Worm (Caenorhabditis elegans) whole organism, L4 larva: ENCODE measurements around the gene fkb-1.

Source experiments
- F44E2.7 ChIP-seq: fragments of 200-800 bp; sonication (Bioruptor generic); IDR thresholded peaks from 2 replicates; pipeline ENCODE4 v2.1.2; 2022; ENCODE audit warnings: missing genetic modification characterization, missing compliant biosample characterization
- F49E8.2 ChIP-seq: sonication (generic microtip); optimal IDR thresholded peaks from 2 replicates; lab custom pipeline; 2016; ENCODE audit warnings: missing compliant biosample characterization, mild to moderate bottlenecking, missing genetic modification characterization, borderline replicate concordance
- T20F7.1 ChIP-seq: fragments of 200-800 bp; sonication (Bioruptor generic); optimal IDR thresholded peaks from 2 replicates; lab custom pipeline; 2018; ENCODE audit warnings: mild to moderate bottlenecking, missing genetic modification characterization, missing compliant biosample characterization
- Y105C5A.15 ChIP-seq: fragments of 200-800 bp; sonication (Bioruptor generic); IDR thresholded peaks from 2 replicates; pipeline ENCODE4 v1.3.6; 2022; ENCODE audit warnings: missing genetic modification characterization, missing compliant biosample characterization
- Y48G9A.11 ChIP-seq: fragments of 200-800 bp; sonication (Bioruptor generic); IDR thresholded peaks from 2 replicates; pipeline ENCODE4 v1.3.6; 2022; ENCODE audit warnings: missing genetic modification reagents, missing genetic modification characterization, missing compliant biosample characterization
- Y75B8A.6 ChIP-seq: fragments of 200-800 bp; sonication (Bioruptor generic); IDR thresholded peaks from 2 replicates; pipeline ENCODE4 v1.3.6; 2022; ENCODE audit warnings: missing genetic modification reagents, missing genetic modification characterization, missing compliant biosample characterization
- ZK337.2 ChIP-seq: fragments of 200-800 bp; sonication (Bioruptor generic); IDR thresholded peaks from 2 replicates; pipeline ENCODE4 v1.3.6; 2022; ENCODE audit warnings: missing genetic modification reagents, missing genetic modification characterization, missing compliant biosample characterization
- aha-1 ChIP-seq: fragments of 150-350 bp; peaks from one replicate; lab custom pipeline; 2014; ENCODE audit warnings: missing biosample characterization, missing genetic modification characterization
- aly-2 ChIP-seq: sonication (generic microtip); optimal IDR thresholded peaks from 2 replicates; lab custom pipeline; 2018; ENCODE audit warnings: missing biosample characterization, missing genetic modification characterization
- ama-1 ChIP-seq: fragments of 150-350 bp; optimal IDR thresholded peaks from 2 replicates; lab custom pipeline; 2014; ENCODE audit warnings: inconsistent platforms, mixed read lengths
- arid-1 ChIP-seq: fragments of 200-800 bp; sonication (Bioruptor generic); conservative IDR thresholded peaks from 2 replicates; pipeline ENCODE4 v1.3.6; 2022; ENCODE audit warnings: missing genetic modification reagents, missing genetic modification characterization, missing compliant biosample characterization
- ceh-32 ChIP-seq: sonication (generic microtip); optimal IDR thresholded peaks from 2 replicates; lab custom pipeline; 2016; ENCODE audit warnings: mild to moderate bottlenecking, missing genetic modification characterization, missing compliant biosample characterization; ENCODE audit not compliant: poor library complexity
- ceh-62 ChIP-seq: sonication (generic microtip); optimal IDR thresholded peaks from 2 replicates; lab custom pipeline; 2017; ENCODE audit warnings: missing biosample characterization, missing genetic modification characterization
- ctbp-1 ChIP-seq: fragments of 200-800 bp; sonication (Bioruptor generic); IDR thresholded peaks from 2 replicates; pipeline ENCODE4 v1.3.6; 2022; ENCODE audit warnings: missing genetic modification reagents, missing genetic modification characterization, missing compliant biosample characterization
- daf-8 ChIP-seq: fragments of 200-800 bp; sonication (Bioruptor generic); IDR thresholded peaks from 2 replicates; pipeline ENCODE4 v1.3.6; 2022; ENCODE audit warnings: missing genetic modification characterization, missing compliant biosample characterization
- dmd-6 ChIP-seq: fragments of 200-800 bp; sonication (Bioruptor generic); IDR thresholded peaks from 2 replicates; pipeline ENCODE4 v1.3.6; 2022; ENCODE audit warnings: missing genetic modification reagents, missing genetic modification characterization, missing compliant biosample characterization
- dmd-9 ChIP-seq: fragments of 200-800 bp; sonication (Bioruptor generic); IDR thresholded peaks from 2 replicates; pipeline ENCODE4 v1.3.6; 2022; ENCODE audit warnings: missing genetic modification reagents, missing genetic modification characterization, missing compliant biosample characterization
- dpl-1 ChIP-seq: fragments of 150-350 bp; optimal IDR thresholded peaks from 2 replicates; lab custom pipeline; 2014; ENCODE audit warnings: missing biosample characterization, missing genetic modification reagents, missing genetic modification characterization
- dve-1 ChIP-seq: sonication (generic microtip); optimal IDR thresholded peaks from 2 replicates; lab custom pipeline; 2017; ENCODE audit warnings: antibody characterized with exemption, mild to moderate bottlenecking, missing genetic modification characterization, missing compliant biosample characterization; ENCODE audit not compliant: insufficient read depth
- egl-27 ChIP-seq: sonication (generic microtip); optimal IDR thresholded peaks from 3 replicates; lab custom pipeline; 2017; ENCODE audit warnings: missing biosample characterization, missing genetic modification reagents, missing genetic modification characterization
- gei-8 ChIP-seq: fragments of 200-800 bp; sonication (Bioruptor generic); optimal IDR thresholded peaks from 2 replicates; lab custom pipeline; 2018; ENCODE audit warnings: mild to moderate bottlenecking, missing genetic modification characterization, missing compliant biosample characterization
- jun-1 ChIP-seq: fragments of 150-350 bp; optimal IDR thresholded peaks from 2 replicates; lab custom pipeline; 2014; ENCODE audit warnings: missing biosample characterization, missing genetic modification reagents, missing genetic modification characterization
- lin-13 ChIP-seq: fragments of 150-350 bp; optimal IDR thresholded peaks from 2 replicates; lab custom pipeline; 2014; ENCODE audit warnings: missing biosample characterization, missing genetic modification reagents, missing genetic modification characterization
- lin-39 ChIP-seq: fragments of 150-350 bp; optimal IDR thresholded peaks from 2 replicates; lab custom pipeline; 2014; ENCODE audit warnings: missing biosample characterization, missing genetic modification reagents, missing genetic modification characterization
- lsy-2 ChIP-seq, 2 experiments: fragments of 150-350 bp in 1 of 2; sonication (generic microtip) in 1 of 2; optimal IDR thresholded peaks; 2 replicates each; lab custom pipeline; 2014 to 2017; ENCODE audit warnings: missing biosample characterization in 2 of 2, missing genetic modification characterization in 2 of 2
- madf-5 ChIP-seq, 2 experiments: fragments of 200-800 bp; sonication (Bioruptor generic); IDR thresholded peaks; 2 replicates each; pipeline ENCODE4 v1.3.6; 2022; ENCODE audit warnings: missing compliant biosample characterization in 2 of 2, missing genetic modification characterization in 2 of 2
- mep-1 ChIP-seq: fragments of 150-350 bp; sonication (generic microtip); optimal IDR thresholded peaks from 3 replicates; lab custom pipeline; 2014; ENCODE audit warnings: missing biosample characterization, missing genetic modification characterization
- mxl-3 ChIP-seq: fragments of 200-800 bp; sonication (Bioruptor generic); optimal IDR thresholded peaks from 2 replicates; lab custom pipeline; 2018; ENCODE audit warnings: mild to moderate bottlenecking, missing genetic modification characterization, missing compliant biosample characterization
- nhr-10 ChIP-seq: fragments of 150-350 bp; optimal IDR thresholded peaks from 2 replicates; lab custom pipeline; 2014; ENCODE audit warnings: missing biosample characterization, missing genetic modification characterization
- nhr-102 ChIP-seq: sonication (generic microtip); optimal IDR thresholded peaks from 2 replicates; lab custom pipeline; 2016; ENCODE audit warnings: mild to moderate bottlenecking, missing genetic modification characterization, moderate library complexity, missing compliant biosample characterization
- nhr-11 ChIP-seq: fragments of 150-350 bp; optimal IDR thresholded peaks from 2 replicates; lab custom pipeline; 2014; ENCODE audit warnings: missing biosample characterization, missing genetic modification characterization
- nhr-25 ChIP-seq: sonication (generic microtip); optimal IDR thresholded peaks from 2 replicates; lab custom pipeline; 2017; ENCODE audit warnings: missing genetic modification characterization, mild to moderate bottlenecking, missing compliant biosample characterization, antibody characterized with exemption, moderate library complexity, borderline replicate concordance; ENCODE audit not compliant: insufficient read depth
- nhr-28 ChIP-seq: fragments of 150-350 bp; optimal IDR thresholded peaks from 2 replicates; lab custom pipeline; 2014; ENCODE audit warnings: missing biosample characterization, missing genetic modification characterization
- nhr-41 ChIP-seq: fragments of 200-800 bp; sonication (Bioruptor generic); IDR thresholded peaks from 2 replicates; pipeline ENCODE4 v1.3.6; 2022; ENCODE audit warnings: missing genetic modification reagents, missing genetic modification characterization, missing compliant biosample characterization
- nhr-42 ChIP-seq: fragments of 200-800 bp; sonication (Bioruptor generic); IDR thresholded peaks from 2 replicates; pipeline ENCODE4 v1.3.6; 2022; ENCODE audit warnings: missing genetic modification characterization, missing compliant biosample characterization
- nhr-48 ChIP-seq: sonication (generic microtip); optimal IDR thresholded peaks from 2 replicates; lab custom pipeline; 2016; ENCODE audit warnings: mild to moderate bottlenecking, missing genetic modification characterization, missing compliant biosample characterization
- nhr-76 ChIP-seq: fragments of 150-350 bp; optimal IDR thresholded peaks from 2 replicates; lab custom pipeline; 2014; ENCODE audit warnings: missing biosample characterization, missing genetic modification characterization
- nhr-77 ChIP-seq: fragments of 150-350 bp; optimal IDR thresholded peaks from 2 replicates; lab custom pipeline; 2014; ENCODE audit warnings: missing biosample characterization, missing genetic modification characterization
- pqm-1 ChIP-seq: sonication (generic microtip); optimal IDR thresholded peaks from 2 replicates; lab custom pipeline; 2017; ENCODE audit warnings: missing biosample characterization, missing genetic modification characterization
- rbr-2 ChIP-seq: sonication (generic microtip); optimal IDR thresholded peaks from 2 replicates; lab custom pipeline; 2016; ENCODE audit warnings: missing genotype, missing genetic modification characterization, missing compliant biosample characterization
- tra-1 ChIP-seq: fragments of 200-800 bp; sonication (Bioruptor generic); IDR thresholded peaks from 2 replicates; pipeline ENCODE4 v1.3.6; 2022; ENCODE audit warnings: missing genetic modification reagents, missing genetic modification characterization, missing compliant biosample characterization
- unc-130 ChIP-seq: sonication (generic microtip); optimal IDR thresholded peaks from 2 replicates; lab custom pipeline; 2016; ENCODE audit warnings: missing genetic modification reagents, missing genetic modification characterization, missing compliant biosample characterization
- unc-62 ChIP-seq, 3 experiments: fragments of 150-350 bp in 1 of 3; sonication (generic microtip); optimal IDR thresholded peaks in 2 of 3; peaks in 1 of 3; 1 replicate in 1 of 3; 2 replicates in 2 of 3; lab custom pipeline; 2014 to 2017; ENCODE audit warnings: missing biosample characterization in 3 of 3, missing genetic modification characterization in 3 of 3, missing genetic modification reagents in 3 of 3, missing genotype in 1 of 3
- zag-1 ChIP-seq: fragments of 150-350 bp; optimal IDR thresholded peaks from 2 replicates; lab custom pipeline; 2014; ENCODE audit warnings: missing biosample characterization, missing genetic modification characterization
- ztf-11 ChIP-seq: fragments of 150-350 bp; optimal IDR thresholded peaks from 2 replicates; lab custom pipeline; 2014; ENCODE audit warnings: missing biosample characterization, missing genetic modification characterization

fkb-1 gene

ce11 chrIV:11001614-11002013 is 34.8 kb upstream of the fkb-1 start, which contains the start of gene F13H10.9:
Gene F13H10.9, plus strand, starts transcription at chrIV:11001914.
- TF ChIP-seq ZK337.2 (no peak), nhr-25 (tag; lab: Kevin White, UChicago) (no peak), aly-2 (tag; lab: Kevin White, UChicago) (no peak), jun-1 (no peak), F44E2.7 (GFP tag; lab: Robert Waterston, UW) (no peak), daf-8 (GFP tag; lab: Robert Waterston, UW) (no peak), madf-5 (GFP tag; IDR thresholded peaks at IDR 0.05; lab: Robert Waterston, UW) (no peak), dmd-6 (no peak)
- TF ChIP-seq, all 104 proteins: peak for 0

ce11 chrIV:11004273-11004672 is 32.1 kb upstream of the fkb-1 start, which contains the start of gene F13H10.1:
Gene F13H10.1, plus strand, starts transcription at chrIV:11004573.
- TF ChIP-seq ceh-62 (no peak), nhr-42 (no peak), pqm-1 (tag; lab: Kevin White, UChicago) (no peak), ama-1 (lab: Kevin White, UChicago) (no peak), nhr-11 (no peak), lin-39 (tag; lab: Kevin White, UChicago) (no peak), ctbp-1 (no peak), dmd-9 (GFP tag; lab: Robert Waterston, UW) (no peak), egl-27 (no peak), unc-130 (GFP tag; lab: Kevin White, UChicago) (no peak), nhr-77 (tag; lab: Kevin White, UChicago) (no peak), gei-8 (GFP tag; lab: Kevin White, UChicago) (no peak), madf-5 (GFP tag; IDR thresholded peaks at IDR 0.05; lab: Robert Waterston, UW) (no peak), rbr-2 (tag; lab: Kevin White, UChicago) (no peak), mxl-3 (GFP tag; lab: Kevin White, UChicago) (no peak)

DNA sequence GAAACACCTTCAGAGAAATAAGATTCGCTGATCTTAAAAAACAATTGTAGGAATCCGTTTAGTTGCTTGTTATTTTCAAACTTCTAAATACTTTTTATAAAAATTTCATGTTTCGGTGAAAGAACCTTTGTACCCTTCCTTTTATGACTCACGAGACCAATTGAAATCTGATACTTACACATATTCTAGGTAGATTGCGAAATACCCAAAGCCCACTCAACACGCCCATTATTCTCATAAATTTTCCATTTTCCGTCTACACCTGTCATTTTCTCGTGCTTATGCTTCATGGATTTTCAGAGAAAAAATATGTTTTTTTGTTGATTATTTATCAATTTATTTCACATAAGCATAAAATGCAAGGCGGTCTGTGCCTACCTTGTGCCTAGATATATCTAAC is 30.0 kb upstream of the fkb-1 start:
- peak; percentile 76 for TF ChIP-seq nhr-11
- no peak for TF ChIP-seq ceh-32 (tag; lab: Kevin White, UChicago)
- TF ChIP-seq nhr-76: no peak
- no peak for TF ChIP-seq nhr-41
- no peak for TF ChIP-seq nhr-77 (tag; lab: Kevin White, UChicago)
- peak in 1 of 2 experiments; percentile 3 for TF ChIP-seq lsy-2 (tag; optimal IDR thresholded peaks at IDR 0.05; lab: Kevin White, UChicago)
- TF ChIP-seq nhr-10 (tag; lab: Kevin White, UChicago): no peak
- no peak for TF ChIP-seq tra-1 (GFP tag; lab: Robert Waterston, UW)
- TF ChIP-seq, all 104 proteins: peak for 2

DNA sequence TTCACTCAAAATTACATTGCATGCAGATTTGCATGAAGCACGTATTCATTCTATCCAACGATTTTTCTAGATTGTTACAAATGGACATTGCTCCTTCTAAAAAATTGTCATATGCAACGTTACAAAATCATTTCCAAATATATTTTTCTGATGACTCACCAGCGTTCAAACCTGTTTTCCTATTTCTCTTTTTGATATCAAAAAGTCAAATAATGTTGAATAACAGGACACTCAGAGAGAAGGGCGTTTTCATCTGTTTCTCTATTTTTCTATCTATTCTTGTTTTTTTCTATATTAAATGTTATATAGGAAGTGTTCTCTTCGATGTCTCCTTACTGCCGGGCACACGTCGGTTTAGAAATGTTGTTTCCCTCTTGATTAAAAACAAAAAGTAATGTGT is 29.5 kb upstream of the fkb-1 start:
- TF ChIP-seq unc-62 (GFP tag; optimal IDR thresholded peaks at IDR 0.05 in 1 of 2; lab: Kevin White, UChicago): peak in 1 of 2 experiments; percentile 66
- no peak for TF ChIP-seq unc-62 (tag; optimal IDR thresholded peaks at IDR 0.05; lab: Kevin White, UChicago)
- peak; percentile 48 for TF ChIP-seq dve-1
- TF ChIP-seq arid-1 (GFP tag; lab: Robert Waterston, UW): no peak
- TF ChIP-seq nhr-28 (tag; lab: Kevin White, UChicago): peak; percentile 18

DNA sequence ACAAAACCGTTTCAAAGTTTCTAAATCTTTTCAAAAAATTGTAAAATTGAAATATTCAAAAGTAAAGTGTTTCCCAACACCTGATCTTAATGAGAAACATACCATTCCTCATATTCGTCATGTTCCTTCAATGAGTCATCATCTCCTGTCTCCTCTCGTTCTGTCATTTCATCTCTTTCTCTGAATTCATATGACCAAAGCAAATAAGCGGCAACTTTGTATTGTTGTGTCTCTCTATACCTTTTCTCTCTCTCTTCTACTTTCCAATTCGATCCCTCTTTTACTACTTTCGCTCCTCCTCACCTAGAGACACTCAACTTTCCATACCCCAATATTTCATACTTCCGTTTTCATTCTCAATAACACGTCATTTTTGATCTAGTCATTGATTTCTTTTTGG is 28.1 kb upstream of the fkb-1 start:
- TF ChIP-seq zag-1 (tag; lab: Kevin White, UChicago): no peak
- peak; percentile 14 for TF ChIP-seq mep-1 (tag; lab: Kevin White, UChicago)
- TF ChIP-seq aha-1 (tag; lab: Kevin White, UChicago): no peak
- peak; percentile 18; the same call in 1 of the 2 replicates for TF ChIP-seq dmd-6
- TF ChIP-seq Y105C5A.15: no peak
- no peak for TF ChIP-seq Y48G9A.11 (GFP tag; lab: Robert Waterston, UW)
- no peak for TF ChIP-seq ztf-11
- TF ChIP-seq nhr-102 (tag; lab: Kevin White, UChicago): no peak
- peak; percentile 29 for TF ChIP-seq dve-1
- TF ChIP-seq unc-130 (GFP tag; lab: Kevin White, UChicago): no peak
- TF ChIP-seq daf-8 (GFP tag; lab: Robert Waterston, UW): no peak
- TF ChIP-seq jun-1: no peak
- TF ChIP-seq nhr-48: no peak
- no peak for TF ChIP-seq dpl-1 (GFP tag; lab: Kevin White, UChicago)
- no peak for TF ChIP-seq lin-13
- TF ChIP-seq T20F7.1 (GFP tag; lab: Kevin White, UChicago): no peak
- TF ChIP-seq Y75B8A.6 (GFP tag; lab: Robert Waterston, UW): no peak
- TF ChIP-seq F49E8.2: no peak
